Fruit fly (Drosophila melanogaster): Measurements from ENCODE around the gene dop.

- no peak for TF ChIP-seq pad (GFP tag; optimal IDR thresholded peaks at IDR 0.05)
- TF ChIP-seq Clk (GFP tag; optimal IDR thresholded peaks at IDR 0.05), result no peak
- no peak for TF ChIP-seq kay (GFP tag; ENCODE audit: borderline replicate concordance)
- TF ChIP-seq tj (GFP tag; optimal IDR thresholded peaks at IDR 0.05), result peak; percentile 70
- TF ChIP-seq Mnt (GFP tag; optimal IDR thresholded peaks at IDR 0.05), result no peak
- no peak for TF ChIP-seq CG7045 (GFP tag; optimal IDR thresholded peaks at IDR 0.05)
- no peak for TF ChIP-seq Crg-1 (GFP tag; optimal IDR thresholded peaks at IDR 0.05)
- no peak for TF ChIP-seq CG5204 (GFP tag; optimal IDR thresholded peaks at IDR 0.05)
- TF ChIP-seq CG14711 (tag; optimal IDR thresholded peaks at IDR 0.05), result no peak
- no peak for TF ChIP-seq bab1 (GFP tag; optimal IDR thresholded peaks at IDR 0.05)
- no peak for TF ChIP-seq CG1620 (GFP tag; optimal IDR thresholded peaks at IDR 0.05)
- TF ChIP-seq CG33017 (tag; optimal IDR thresholded peaks at IDR 0.05), result no peak
- no peak for TF ChIP-seq Hr96 (GFP tag; optimal IDR thresholded peaks at IDR 0.05)
These were observed 30.2 kb downstream of the dop start for dm6 chr3L:15595980-15596379.
